Worm (Caenorhabditis elegans) whole organism, dauer: ENCODE data around the gene dhhc-13.

Experiments
- unc-62 ChIP-seq: sonication (generic microtip); optimal IDR thresholded peaks from 2 replicates; lab custom pipeline; 2017; ENCODE audit warnings: missing biosample characterization, missing genetic modification reagents, missing genetic modification characterization

The dhhc-13 gene

DNA sequence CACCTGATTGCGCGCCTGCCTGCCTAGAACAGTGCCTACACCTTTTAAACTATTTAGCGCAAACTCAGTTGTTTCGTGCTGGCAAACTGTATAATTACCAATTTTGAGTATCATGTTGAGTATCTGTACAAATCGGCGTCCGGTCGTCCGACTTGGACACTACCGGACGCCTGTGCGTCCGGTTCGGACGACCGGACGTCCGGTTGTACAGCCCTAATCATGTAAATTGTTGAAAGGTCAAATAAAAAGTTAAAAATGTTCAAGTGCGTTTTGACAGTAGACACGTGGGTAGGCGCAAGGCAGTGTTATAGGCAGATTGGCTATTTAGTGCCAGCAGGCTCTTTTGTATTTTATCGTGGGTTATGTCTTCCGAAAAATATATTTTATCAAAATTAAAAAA, 32.8 kb downstream of the dhhc-13 start:
- no peak for TF ChIP-seq unc-62 (GFP tag; lab: Kevin White, UChicago)

- no peak for TF ChIP-seq unc-62 (GFP tag; lab: Kevin White, UChicago)
These were observed 35.8 kb downstream of the dhhc-13 start for ce11 chrIV:5952966-5953365.

DNA sequence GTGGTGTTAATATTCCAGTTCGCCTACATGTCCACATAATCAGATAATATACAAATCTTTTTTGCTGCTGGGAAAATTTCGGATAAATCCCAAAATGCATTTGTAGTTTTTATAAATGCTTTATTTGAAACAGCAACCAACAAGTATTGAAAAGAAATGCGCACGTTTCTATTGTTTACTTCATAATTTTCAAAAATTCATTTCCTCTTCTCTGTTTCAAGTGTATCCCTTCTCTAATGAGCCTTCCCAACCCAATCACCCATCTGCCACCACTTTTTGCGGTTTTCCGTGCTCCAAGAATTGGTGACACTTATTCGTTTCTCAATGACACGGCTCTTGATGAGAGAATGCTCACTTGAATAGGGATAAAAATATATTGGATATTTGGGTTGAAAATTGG, 37.6 kb downstream of the dhhc-13 start:
- no peak for TF ChIP-seq unc-62 (GFP tag; lab: Kevin White, UChicago)

ce11 chrIV:5959951-5960350, 42.8 kb downstream of the dhhc-13 start:
- no peak for TF ChIP-seq unc-62 (GFP tag; lab: Kevin White, UChicago)

- no peak for TF ChIP-seq unc-62 (GFP tag; lab: Kevin White, UChicago)
These were observed 45.3 kb downstream of the dhhc-13 start, which contains the start of gene K02B2.6 for ce11 chrIV:5962219-5962945. K02B2.6 (minus strand) TSS chrIV:5962269.

DNA sequence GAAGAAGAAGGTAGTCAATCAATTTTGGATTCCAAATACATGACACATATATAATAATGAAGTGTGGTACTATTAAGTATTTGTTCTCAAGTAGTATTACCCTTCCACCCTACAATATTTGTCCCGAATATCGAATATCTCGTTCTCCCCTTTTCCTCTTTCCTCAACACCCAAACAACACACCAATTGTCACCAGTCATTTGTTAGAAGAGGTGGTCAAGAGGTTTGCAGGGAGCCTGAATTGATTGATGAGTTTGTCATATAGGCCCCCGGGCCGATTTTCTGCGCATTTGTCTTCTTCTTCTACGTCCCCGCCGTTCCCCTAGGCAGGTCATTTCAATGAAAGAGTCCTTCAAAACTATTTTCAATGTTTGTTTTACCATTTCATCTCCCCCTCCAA, 47.2 kb downstream of the dhhc-13 start:
- TF ChIP-seq unc-62 (GFP tag; lab: Kevin White, UChicago), result no peak

ce11 chrIV:5967035-5967499, 49.9 kb downstream of the dhhc-13 start:
- no peak for TF ChIP-seq unc-62 (GFP tag; lab: Kevin White, UChicago)

DNA sequence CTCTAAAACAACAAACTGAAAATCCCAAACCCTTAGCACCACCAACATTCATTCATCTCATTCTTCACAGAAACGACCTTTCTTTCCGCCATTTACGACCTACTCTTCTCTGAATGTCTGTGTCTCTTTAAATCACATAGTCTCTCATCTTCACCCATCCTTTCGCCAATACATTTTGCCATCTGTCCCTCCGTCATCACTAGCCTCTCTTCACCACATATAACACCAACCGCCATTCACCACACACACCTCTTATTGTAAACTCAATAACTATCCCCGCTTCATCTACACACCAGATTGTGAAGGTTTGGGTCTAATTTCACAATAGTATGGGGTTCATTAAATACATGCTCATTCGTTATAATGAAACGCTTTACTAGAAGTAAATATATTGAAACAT, 53.4 kb downstream of the dhhc-13 start:
- no peak for TF ChIP-seq unc-62 (GFP tag; lab: Kevin White, UChicago)
